Worm (Caenorhabditis elegans): ENCODE data around the gene T05H10.4.

DNA sequence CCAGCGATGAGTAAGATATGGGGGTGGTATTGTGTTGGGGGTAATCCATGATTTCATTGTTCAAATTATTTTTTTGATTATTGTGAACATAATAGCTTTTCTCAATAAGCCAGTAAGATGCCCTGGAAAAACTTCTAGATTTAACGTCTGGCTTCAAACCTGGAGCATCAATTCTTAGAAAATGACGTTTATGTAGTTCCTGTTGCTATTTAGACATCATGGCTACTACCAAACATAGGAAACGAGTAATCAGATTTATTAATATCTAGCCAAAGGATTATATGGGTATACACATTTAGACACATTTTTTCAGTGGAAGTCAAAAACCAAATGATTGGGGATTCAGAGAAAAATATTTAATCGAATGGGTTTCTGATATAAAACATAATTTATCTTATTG, 6.6 kb downstream of the T05H10.4 start:
- TF ChIP-seq ceh-28 (tag; optimal IDR thresholded peaks at IDR 0.05) (no peak), fkh-10 (GFP tag; optimal IDR thresholded peaks at IDR 0.05) (no peak), ztf-4 (tag; optimal IDR thresholded peaks at IDR 0.05) (no peak)

Data from whole organism, L3 larva.